Worm (Caenorhabditis elegans) whole organism, L1 larva: ENCODE data around the gene Y42H9AR.4.

Experiments used
- blmp-1 ChIP-seq: fragments of 150-350 bp; optimal IDR thresholded peaks from 2 replicates; lab custom pipeline; 2014; ENCODE audit warnings: missing biosample characterization, missing genetic modification characterization
- elt-3 ChIP-seq, 6 experiments: fragments of 150-350 bp in 1 of 6; sonication (generic microtip); optimal IDR thresholded peaks; 2 replicates each; lab custom pipeline; 2017 to 2018; ENCODE audit warnings: missing biosample characterization in 6 of 6, missing genetic modification characterization in 6 of 6, inconsistent platforms in 1 of 6
- lin-15B ChIP-seq: fragments of 150-350 bp; sonication (generic microtip); optimal IDR thresholded peaks from 3 replicates; lab custom pipeline; 2014; ENCODE audit warnings: missing biosample characterization, missing genetic modification characterization
- mdl-1 ChIP-seq, 2 experiments: fragments of 150-350 bp; optimal IDR thresholded peaks; 2 replicates each; lab custom pipeline; 2014 to 2017; ENCODE audit warnings: missing biosample characterization in 2 of 2, missing genetic modification characterization in 2 of 2, inconsistent platforms in 1 of 2
- nhr-12 ChIP-seq: sonication (generic microtip); optimal IDR thresholded peaks from 2 replicates; lab custom pipeline; 2017; ENCODE audit warnings: missing biosample characterization, missing genetic modification characterization
- skn-1 ChIP-seq: fragments of 150-350 bp; optimal IDR thresholded peaks from 2 replicates; lab custom pipeline; 2014; ENCODE audit warnings: missing biosample characterization, missing genetic modification characterization
- unc-98 ChIP-seq: fragments of 200-800 bp; sonication (Bioruptor generic); IDR thresholded peaks from 2 replicates; pipeline ENCODE4 v1.3.6; 2022; ENCODE audit warnings: missing genetic modification characterization, missing compliant biosample characterization
- zag-1 ChIP-seq: fragments of 150-350 bp; optimal IDR thresholded peaks from 2 replicates; lab custom pipeline; 2014; ENCODE audit warnings: missing biosample characterization, missing genetic modification characterization
- ztf-4 ChIP-seq: fragments of 150-350 bp; optimal IDR thresholded peaks from 2 replicates; lab custom pipeline; 2014; ENCODE audit warnings: missing biosample characterization, missing genetic modification characterization

DNA sequence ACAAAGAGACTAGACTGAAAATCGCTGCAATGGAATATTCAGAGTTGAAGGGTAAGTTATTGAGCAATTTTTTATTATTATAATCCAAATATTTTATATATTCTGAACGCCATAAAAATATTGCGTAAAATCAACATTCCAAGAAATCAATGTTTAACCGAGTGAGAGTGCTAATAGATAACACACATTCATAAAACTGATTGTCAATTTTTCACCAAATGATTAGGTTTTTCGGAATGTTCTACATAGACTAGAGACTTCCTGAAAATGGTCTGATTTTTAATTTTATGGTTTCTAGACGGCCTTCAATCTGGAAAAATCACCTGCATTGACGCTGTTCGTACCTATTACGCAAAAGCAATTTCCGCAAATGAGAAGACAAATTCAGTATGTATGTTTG lies 40.7 kb upstream of the Y42H9AR.4 start:
- TF ChIP-seq lin-15B (tag; lab: Kevin White, UChicago) (no peak), elt-3 (tag; optimal IDR thresholded peaks at IDR 0.05; lab: Kevin White, UChicago) (no peak), unc-98 (no peak), blmp-1 (tag; lab: Kevin White, UChicago) (no peak), nhr-12 (tag; lab: Kevin White, UChicago) (no peak), zag-1 (tag; lab: Kevin White, UChicago) (no peak), mdl-1 (tag; optimal IDR thresholded peaks at IDR 0.05; lab: Kevin White, UChicago) (no peak), ztf-4 (no peak), skn-1 (tag; lab: Kevin White, UChicago) (no peak)
